Worm (Caenorhabditis elegans) whole organism, late embryonic: ENCODE data around the gene C56E6.7.
A peak's percentile ranks its signal among the peaks of the same experiment; 100 is the strongest.

Experiments
- C38D4.7 ChIP-seq: fragments of 200-800 bp; sonication (Bioruptor generic); optimal IDR thresholded peaks from 2 replicates; lab custom pipeline; 2018; ENCODE audit warnings: mild to moderate bottlenecking, missing genetic modification characterization, moderate library complexity, missing compliant biosample characterization
- K09A11.1 ChIP-seq: sonication (generic microtip); optimal IDR thresholded peaks from 2 replicates; lab custom pipeline; 2017; ENCODE audit warnings: antibody characterized with exemption, mild to moderate bottlenecking, missing genetic modification characterization, missing compliant biosample characterization; ENCODE audit not compliant: insufficient read depth
- T23F11.4 ChIP-seq: fragments of 200-800 bp; sonication (Bioruptor generic); optimal IDR thresholded peaks from 2 replicates; lab custom pipeline; 2018; ENCODE audit warnings: mild to moderate bottlenecking, missing genetic modification characterization, missing compliant biosample characterization
- ahr-1 ChIP-seq: sonication (generic microtip); optimal IDR thresholded peaks from 2 replicates; lab custom pipeline; 2016; ENCODE audit warnings: missing genetic modification characterization, missing compliant biosample characterization
- ceh-18 ChIP-seq: sonication (generic microtip); optimal IDR thresholded peaks from 2 replicates; lab custom pipeline; 2016; ENCODE audit warnings: missing genetic modification characterization, missing compliant biosample characterization
- ceh-22 ChIP-seq: sonication (generic microtip); optimal IDR thresholded peaks from 2 replicates; lab custom pipeline; 2017; ENCODE audit warnings: missing biosample characterization, missing genetic modification characterization
- ceh-30 ChIP-seq: fragments of 150-350 bp; optimal IDR thresholded peaks from 2 replicates; lab custom pipeline; 2014; ENCODE audit warnings: missing biosample characterization, missing genetic modification characterization
- ceh-34 ChIP-seq: sonication (generic microtip); optimal IDR thresholded peaks from 2 replicates; lab custom pipeline; 2016; ENCODE audit warnings: mild to moderate bottlenecking, missing genetic modification characterization, missing compliant biosample characterization
- ceh-45 ChIP-seq: fragments of 200-800 bp; sonication (Bioruptor generic); IDR thresholded peaks from 2 replicates; pipeline ENCODE4 v1.3.6; 2022; ENCODE audit warnings: missing genetic modification reagents, missing genetic modification characterization, missing compliant biosample characterization
- che-1 ChIP-seq: sonication (generic microtip); optimal IDR thresholded peaks from 2 replicates; lab custom pipeline; 2016; ENCODE audit warnings: mild to moderate bottlenecking, missing genetic modification characterization, missing compliant biosample characterization
- dve-1 ChIP-seq: sonication (generic microtip); optimal IDR thresholded peaks from 2 replicates; lab custom pipeline; 2017; ENCODE audit warnings: antibody characterized with exemption, mild to moderate bottlenecking, missing genetic modification characterization, missing compliant biosample characterization
- elt-4 ChIP-seq: sonication (generic microtip); optimal IDR thresholded peaks from 2 replicates; lab custom pipeline; 2016; ENCODE audit warnings: missing genetic modification characterization, missing compliant biosample characterization
- fkh-6 ChIP-seq: sonication (generic microtip); optimal IDR thresholded peaks from 2 replicates; lab custom pipeline; 2016; ENCODE audit warnings: missing genetic modification characterization, missing compliant biosample characterization
- gmeb-2 ChIP-seq: sonication (generic microtip); optimal IDR thresholded peaks from 2 replicates; lab custom pipeline; 2016; ENCODE audit warnings: missing genetic modification characterization, inconsistent platforms, missing compliant biosample characterization
- hlh-13 ChIP-seq: fragments of 200-800 bp; sonication (Bioruptor generic); optimal IDR thresholded peaks from 2 replicates; lab custom pipeline; 2018; ENCODE audit warnings: mild to moderate bottlenecking, missing genetic modification characterization, missing compliant biosample characterization
- hlh-15 ChIP-seq: sonication (generic microtip); optimal IDR thresholded peaks from 2 replicates; lab custom pipeline; 2016; ENCODE audit warnings: missing genetic modification characterization, missing compliant biosample characterization
- hlh-30 ChIP-seq: sonication (generic microtip); optimal IDR thresholded peaks from 2 replicates; lab custom pipeline; 2017; ENCODE audit warnings: antibody characterized with exemption, missing genetic modification characterization, missing compliant biosample characterization; ENCODE audit not compliant: insufficient read depth
- hlh-8 ChIP-seq: sonication (generic microtip); optimal IDR thresholded peaks from 2 replicates; lab custom pipeline; 2016; ENCODE audit warnings: missing genotype, missing genetic modification characterization, missing compliant biosample characterization
- lim-6 ChIP-seq: sonication (generic microtip); optimal IDR thresholded peaks from 2 replicates; lab custom pipeline; 2016; ENCODE audit warnings: missing genetic modification characterization, missing compliant biosample characterization
- madf-2 ChIP-seq: sonication (generic microtip); optimal IDR thresholded peaks from 2 replicates; lab custom pipeline; 2017; ENCODE audit warnings: missing genetic modification characterization, missing compliant biosample characterization
- nfya-1 ChIP-seq: sonication (generic microtip); optimal IDR thresholded peaks from 2 replicates; lab custom pipeline; 2017; ENCODE audit warnings: missing genetic modification characterization, mild to moderate bottlenecking, missing compliant biosample characterization, antibody characterized with exemption, moderate library complexity
- npax-4 ChIP-seq: sonication (generic microtip); optimal IDR thresholded peaks from 2 replicates; lab custom pipeline; 2016; ENCODE audit warnings: missing genetic modification characterization, missing compliant biosample characterization
- pha-2 ChIP-seq: sonication (generic microtip); optimal IDR thresholded peaks from 2 replicates; lab custom pipeline; 2017; ENCODE audit warnings: mild to moderate bottlenecking, missing genetic modification characterization, missing compliant biosample characterization
- pqm-1 ChIP-seq: sonication (generic microtip); optimal IDR thresholded peaks from 2 replicates; lab custom pipeline; 2016; ENCODE audit warnings: missing genetic modification characterization, missing compliant biosample characterization
- rnt-1 ChIP-seq: sonication (generic microtip); optimal IDR thresholded peaks from 2 replicates; lab custom pipeline; 2016; ENCODE audit warnings: missing genetic modification characterization, missing compliant biosample characterization
- tbx-2 ChIP-seq: sonication (generic microtip); optimal IDR thresholded peaks from 2 replicates; lab custom pipeline; 2016; ENCODE audit warnings: missing genetic modification characterization, missing compliant biosample characterization
- tbx-7 ChIP-seq: sonication (generic microtip); optimal IDR thresholded peaks from 2 replicates; lab custom pipeline; 2016; ENCODE audit warnings: missing genotype, missing genetic modification characterization, missing compliant biosample characterization
- unc-55 ChIP-seq: sonication (generic microtip); optimal IDR thresholded peaks from 2 replicates; lab custom pipeline; 2017; ENCODE audit warnings: missing biosample characterization, missing genetic modification reagents, missing genetic modification characterization
- unc-86 ChIP-seq: sonication (generic microtip); optimal IDR thresholded peaks from 2 replicates; lab custom pipeline; 2016; ENCODE audit warnings: missing genetic modification characterization, missing compliant biosample characterization
- ztf-16 ChIP-seq: sonication (generic microtip); optimal IDR thresholded peaks from 2 replicates; lab custom pipeline; 2017; ENCODE audit warnings: missing genetic modification characterization, missing compliant biosample characterization

Gene C56E6.7

ce11 chrII:6476655-6477054, 39.7 kb upstream of the C56E6.7 start, which contains the start of gene T28D9.4:
Gene T28D9.4 (plus strand): TSS chrII:6476955.
- no peak for TF ChIP-seq tbx-7 (tag; lab: Kevin White, UChicago)
- no peak for TF ChIP-seq hlh-13 (GFP tag; lab: Kevin White, UChicago)
- TF ChIP-seq rnt-1 (tag; lab: Kevin White, UChicago) = no peak
- no peak for TF ChIP-seq hlh-15 (tag; lab: Kevin White, UChicago)
- no peak for TF ChIP-seq che-1 (tag; lab: Kevin White, UChicago)

- TF ChIP-seq unc-55 (GFP tag; lab: Kevin White, UChicago) (peak; percentile 39), ceh-18 (tag; lab: Kevin White, UChicago) (peak; percentile 15), K09A11.1 (tag; lab: Kevin White, UChicago) (no peak)
- TF ChIP-seq, all 69 proteins: peak for 2
Observed at ce11 chrII:6482102-6482501, 34.3 kb upstream of the C56E6.7 start, which contains the start of gene del-10. Gene del-10 (minus strand): TSS chrII:6482125.

- TF ChIP-seq hlh-8 (tag; lab: Kevin White, UChicago) (no peak), T23F11.4 (GFP tag; lab: Kevin White, UChicago) (no peak), ahr-1 (tag; lab: Kevin White, UChicago) (no peak), pha-2 (no peak), unc-55 (GFP tag; lab: Kevin White, UChicago) (peak; percentile 50), unc-86 (tag; lab: Kevin White, UChicago) (no peak)
Observed at ce11 chrII:6482762-6483161, 33.6 kb upstream of the C56E6.7 start.

ce11 chrII:6484876-6485526, 31.4 kb upstream of the C56E6.7 start, which contains the start of the genes lido-16 and plpp-1.2:
Gene lido-16 (minus strand): TSS chrII:6484976.
Gene plpp-1.2 (plus strand): TSS chrII:6485476.
- TF ChIP-seq hlh-13 (GFP tag; lab: Kevin White, UChicago) (no peak), npax-4 (no peak), dve-1 (tag; lab: Kevin White, UChicago) (no peak), lim-6 (no peak), unc-86 (tag; lab: Kevin White, UChicago) (no peak), C38D4.7 (GFP tag; lab: Kevin White, UChicago) (no peak), ceh-45 (GFP tag; lab: Robert Waterston, UW) (no peak), gmeb-2 (no peak), ceh-22 (tag; lab: Kevin White, UChicago) (no peak), ceh-30 (no peak), ceh-18 (tag; lab: Kevin White, UChicago) (no peak), pqm-1 (no peak), nfya-1 (tag; lab: Kevin White, UChicago) (no peak)
- TF ChIP-seq, all 69 proteins: peak for 0

ce11 chrII:6486344-6486743, 30.0 kb upstream of the C56E6.7 start:
- peak; percentile 16 for TF ChIP-seq rnt-1 (tag; lab: Kevin White, UChicago)
- TF ChIP-seq madf-2 (tag; lab: Kevin White, UChicago) = no peak
- peak; percentile 31 for TF ChIP-seq unc-55 (GFP tag; lab: Kevin White, UChicago)

DNA sequence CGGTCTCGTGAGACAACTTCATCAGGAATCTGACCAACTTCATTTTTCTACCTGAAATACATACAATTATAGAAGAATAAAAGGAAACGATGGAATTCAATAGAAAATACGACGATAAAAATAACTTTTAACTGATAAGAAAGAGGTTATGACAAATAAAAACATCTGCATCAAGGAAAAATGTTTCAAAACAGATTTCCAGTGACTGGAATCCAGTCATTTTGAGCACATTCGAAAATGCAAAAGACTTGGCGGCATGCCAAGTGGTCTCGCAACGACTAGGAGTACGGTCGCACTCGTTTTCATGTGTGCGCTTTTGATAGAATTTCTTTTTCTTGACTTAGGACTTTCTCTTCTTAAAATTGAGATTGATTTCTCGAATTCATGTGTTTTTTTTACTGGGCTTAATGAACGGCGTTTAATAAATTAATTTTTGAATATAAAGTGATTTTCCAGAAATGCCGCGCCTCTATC, 26.6 kb upstream of the C56E6.7 start, which contains the start of the genes snr-3 and rsp-5:
Gene snr-3, minus strand, starts transcription at position 51 of the 474 bp plus-strand sequence.
Gene rsp-5, plus strand, starts transcription at position 455 of the 474 bp plus-strand sequence.
- no peak for TF ChIP-seq ztf-16 (tag; lab: Kevin White, UChicago)
- TF ChIP-seq ceh-34 (tag; lab: Kevin White, UChicago) = no peak
- peak; percentile 79 for TF ChIP-seq nfya-1 (tag; lab: Kevin White, UChicago)
- no peak for TF ChIP-seq lim-6
- TF ChIP-seq tbx-2 (tag; lab: Kevin White, UChicago) = peak; percentile 8
- TF ChIP-seq fkh-6 (tag; lab: Kevin White, UChicago) = no peak
- no peak for TF ChIP-seq elt-4 (tag; lab: Kevin White, UChicago)
- no peak for TF ChIP-seq hlh-30 (tag; lab: Kevin White, UChicago)
- TF ChIP-seq, all 69 proteins: peak for 2
